Worm (Caenorhabditis elegans) whole organism, mixed stage, embryonic: ENCODE measurements around the gene clec-117.

ENCODE experiments used
- M03D4.4 ChIP-seq: sonication (generic microtip); optimal IDR thresholded peaks from 2 replicates; lab custom pipeline; 2017; ENCODE audit warnings: mild to moderate bottlenecking, missing genetic modification characterization, missing compliant biosample characterization
- bed-3 ChIP-seq: fragments of 200-800 bp; sonication (Bioruptor generic); optimal IDR thresholded peaks from 3 replicates; lab custom pipeline; 2018; ENCODE audit warnings: mild to moderate bottlenecking, missing genetic modification characterization, moderate library complexity, missing compliant biosample characterization
- blmp-1 ChIP-seq: fragments of 150-350 bp; optimal IDR thresholded peaks from 2 replicates; lab custom pipeline; 2014; ENCODE audit warnings: missing biosample characterization, missing genetic modification characterization
- ceh-39 ChIP-seq: fragments of 150-350 bp; optimal IDR thresholded peaks from 2 replicates; lab custom pipeline; 2014; ENCODE audit warnings: missing biosample characterization, missing genetic modification characterization
- ceh-43 ChIP-seq: fragments of 200-800 bp; sonication (Bioruptor generic); optimal IDR thresholded peaks from 2 replicates; lab custom pipeline; 2018; ENCODE audit warnings: mild to moderate bottlenecking, missing genetic modification characterization, moderate library complexity, missing compliant biosample characterization
- ceh-83 ChIP-seq: fragments of 200-800 bp; sonication (Bioruptor generic); optimal IDR thresholded peaks from 2 replicates; lab custom pipeline; 2018; ENCODE audit warnings: mild to moderate bottlenecking, missing genetic modification characterization, missing compliant biosample characterization
- ces-1 ChIP-seq: fragments of 150-350 bp; optimal IDR thresholded peaks from 2 replicates; lab custom pipeline; 2014; ENCODE audit warnings: missing biosample characterization, missing genetic modification reagents, missing genetic modification characterization
- cnd-1 ChIP-seq: fragments of 200-800 bp; sonication (Bioruptor generic); optimal IDR thresholded peaks from 2 replicates; lab custom pipeline; 2018; ENCODE audit warnings: mild to moderate bottlenecking, missing genetic modification characterization, missing compliant biosample characterization
- drap-1 ChIP-seq: fragments of 200-800 bp; sonication (Bioruptor generic); optimal IDR thresholded peaks from 3 replicates; lab custom pipeline; 2018; ENCODE audit warnings: mild to moderate bottlenecking, missing genetic modification characterization, missing compliant biosample characterization
- elt-3 ChIP-seq: fragments of 150-350 bp; optimal IDR thresholded peaks from 2 replicates; lab custom pipeline; 2014; ENCODE audit warnings: missing biosample characterization, missing genetic modification characterization
- ham-2 ChIP-seq: fragments of 200-800 bp; sonication (Bioruptor generic); optimal IDR thresholded peaks from 2 replicates; lab custom pipeline; 2018; ENCODE audit warnings: mild to moderate bottlenecking, missing genetic modification characterization, missing compliant biosample characterization
- hlh-1 ChIP-seq: fragments of 150-350 bp; optimal IDR thresholded peaks from 2 replicates; lab custom pipeline; 2014; ENCODE audit warnings: missing biosample characterization, missing genetic modification reagents, missing genetic modification characterization
- lin-13 ChIP-seq: fragments of 150-350 bp; optimal IDR thresholded peaks from 2 replicates; lab custom pipeline; 2014; ENCODE audit warnings: missing biosample characterization, missing genetic modification characterization
- lin-32 ChIP-seq: fragments of 200-800 bp; sonication (Bioruptor generic); optimal IDR thresholded peaks from 2 replicates; lab custom pipeline; 2018; ENCODE audit warnings: mild to moderate bottlenecking, missing genetic modification characterization, missing compliant biosample characterization
- lsy-2 ChIP-seq: fragments of 150-350 bp; optimal IDR thresholded peaks from 2 replicates; lab custom pipeline; 2014; ENCODE audit warnings: missing biosample characterization, missing genetic modification characterization
- mab-5 ChIP-seq: fragments of 150-350 bp; optimal IDR thresholded peaks from 2 replicates; lab custom pipeline; 2014; ENCODE audit warnings: missing biosample characterization, missing genetic modification characterization
- mep-1 ChIP-seq: fragments of 150-350 bp; optimal IDR thresholded peaks from 2 replicates; lab custom pipeline; 2017; ENCODE audit warnings: missing biosample characterization, missing genetic modification reagents, missing genetic modification characterization, inconsistent platforms
- mls-2 ChIP-seq: sonication (generic microtip); optimal IDR thresholded peaks from 2 replicates; lab custom pipeline; 2016; ENCODE audit warnings: mild to moderate bottlenecking, missing genetic modification characterization, moderate library complexity, missing compliant biosample characterization
- nhr-12 ChIP-seq: fragments of 150-350 bp; optimal IDR thresholded peaks from 2 replicates; lab custom pipeline; 2014; ENCODE audit warnings: missing biosample characterization, missing genetic modification characterization
- nhr-2 ChIP-seq: fragments of 150-350 bp; optimal IDR thresholded peaks from 2 replicates; lab custom pipeline; 2014; ENCODE audit warnings: missing biosample characterization, missing genetic modification characterization
- nhr-237 ChIP-seq: fragments of 150-350 bp; optimal IDR thresholded peaks from 2 replicates; lab custom pipeline; 2014; ENCODE audit warnings: missing biosample characterization, missing genetic modification characterization
- nhr-28 ChIP-seq: fragments of 150-350 bp; optimal IDR thresholded peaks from 2 replicates; lab custom pipeline; 2014; ENCODE audit warnings: missing biosample characterization, missing genetic modification characterization
- nhr-76 ChIP-seq: sonication (generic microtip); optimal IDR thresholded peaks from 2 replicates; lab custom pipeline; 2017; ENCODE audit warnings: missing biosample characterization, missing genetic modification characterization
- pha-4 ChIP-seq: fragments of 150-350 bp; optimal IDR thresholded peaks from 2 replicates; lab custom pipeline; 2018; ENCODE audit warnings: missing biosample characterization, missing genetic modification reagents, missing genetic modification characterization
- sem-2 ChIP-seq: fragments of 200-800 bp; sonication (Bioruptor generic); optimal IDR thresholded peaks from 2 replicates; lab custom pipeline; 2018; ENCODE audit warnings: mild to moderate bottlenecking, missing genetic modification characterization, missing compliant biosample characterization
- snpc-4 ChIP-seq: fragments of 150-350 bp; optimal IDR thresholded peaks from 2 replicates; lab custom pipeline; 2014; ENCODE audit warnings: missing biosample characterization, missing genetic modification characterization
- sptf-1 ChIP-seq: sonication (generic microtip); optimal IDR thresholded peaks from 2 replicates; lab custom pipeline; 2017; ENCODE audit warnings: mild to moderate bottlenecking, missing genetic modification characterization, moderate library complexity, missing compliant biosample characterization
- tbx-8 ChIP-seq: fragments of 200-800 bp; sonication (Bioruptor generic); optimal IDR thresholded peaks from 2 replicates; lab custom pipeline; 2018; ENCODE audit warnings: mild to moderate bottlenecking, missing genetic modification characterization, moderate library complexity, missing compliant biosample characterization
- unc-39 ChIP-seq: fragments of 150-350 bp; optimal IDR thresholded peaks from 2 replicates; lab custom pipeline; 2014; ENCODE audit warnings: missing biosample characterization, missing genetic modification characterization
- unc-62 ChIP-seq: fragments of 150-350 bp; optimal IDR thresholded peaks from 2 replicates; lab custom pipeline; 2014; ENCODE audit warnings: missing biosample characterization, missing genetic modification reagents, missing genetic modification characterization
- zip-8 ChIP-seq: fragments of 150-350 bp; optimal IDR thresholded peaks from 2 replicates; lab custom pipeline; 2014; ENCODE audit warnings: missing biosample characterization, missing genetic modification characterization
- ztf-11 ChIP-seq: fragments of 150-350 bp; optimal IDR thresholded peaks from 2 replicates; lab custom pipeline; 2014; ENCODE audit warnings: missing biosample characterization, missing genetic modification characterization

clec-117 gene

ce11 chrII:278636-279035 lies 18.2 kb downstream of the clec-117 start, which contains the start of gene B0432.8:
TSS of gene B0432.8 (minus strand) at chrII:278736.
- TF ChIP-seq ceh-43 (GFP tag; lab: Kevin White, UChicago): no peak
- TF ChIP-seq nhr-2 (tag; lab: Kevin White, UChicago): no peak
- peak; percentile 78 for TF ChIP-seq zip-8 (tag; lab: Kevin White, UChicago)
- TF ChIP-seq sptf-1 (tag; lab: Kevin White, UChicago): no peak

- no peak for TF ChIP-seq hlh-1 (tag; lab: Kevin White, UChicago)
- TF ChIP-seq bed-3 (GFP tag; lab: Kevin White, UChicago): no peak
- TF ChIP-seq tbx-8: no peak
- no peak for TF ChIP-seq zip-8 (tag; lab: Kevin White, UChicago)
- TF ChIP-seq unc-62 (GFP tag; lab: Kevin White, UChicago): no peak
- TF ChIP-seq mls-2 (tag; lab: Kevin White, UChicago): no peak
- TF ChIP-seq snpc-4 (tag; lab: Kevin White, UChicago): no peak
- no peak for TF ChIP-seq ceh-39 (tag; lab: Kevin White, UChicago)
- TF ChIP-seq ces-1: no peak
- no peak for TF ChIP-seq mep-1
- no peak for TF ChIP-seq nhr-2 (tag; lab: Kevin White, UChicago)
- TF ChIP-seq sem-2 (GFP tag; lab: Kevin White, UChicago): no peak
- no peak for TF ChIP-seq M03D4.4
- no peak for TF ChIP-seq ham-2 (GFP tag; lab: Kevin White, UChicago)
Measured at ce11 chrII:273872-274271, 22.9 kb downstream of the clec-117 start, which contains the start of gene B0432.7. TSS of gene B0432.7 (minus strand) at chrII:273972.

ce11 chrII:264053-264452 lies 32.8 kb downstream of the clec-117 start, which contains the start of gene B0432.14:
TSS of gene B0432.14 (plus strand) at chrII:264353.
- no peak for TF ChIP-seq sptf-1 (tag; lab: Kevin White, UChicago)
- TF ChIP-seq elt-3 (tag; lab: Kevin White, UChicago): no peak
- no peak for TF ChIP-seq M03D4.4
- no peak for TF ChIP-seq unc-39 (tag; lab: Kevin White, UChicago)
- TF ChIP-seq snpc-4 (tag; lab: Kevin White, UChicago): no peak
- no peak for TF ChIP-seq ztf-11 (tag; lab: Kevin White, UChicago)
- no peak for TF ChIP-seq ceh-43 (GFP tag; lab: Kevin White, UChicago)
- no peak for TF ChIP-seq ces-1
- TF ChIP-seq ceh-83 (GFP tag; lab: Kevin White, UChicago): no peak
- no peak for TF ChIP-seq ham-2 (GFP tag; lab: Kevin White, UChicago)
- TF ChIP-seq bed-3 (GFP tag; lab: Kevin White, UChicago): no peak
- no peak for TF ChIP-seq lin-32 (GFP tag; lab: Kevin White, UChicago)
- TF ChIP-seq drap-1: no peak
- no peak for TF ChIP-seq mep-1
- no peak for TF ChIP-seq lsy-2
- no peak for TF ChIP-seq blmp-1
- no peak for TF ChIP-seq zip-8 (tag; lab: Kevin White, UChicago)
- no peak for TF ChIP-seq mab-5 (tag; lab: Kevin White, UChicago)

- TF ChIP-seq lin-32 (GFP tag; lab: Kevin White, UChicago): no peak
- TF ChIP-seq mab-5 (tag; lab: Kevin White, UChicago): no peak
- no peak for TF ChIP-seq mep-1
- TF ChIP-seq ham-2 (GFP tag; lab: Kevin White, UChicago): no peak
- TF ChIP-seq zip-8 (tag; lab: Kevin White, UChicago): no peak
- no peak for TF ChIP-seq pha-4 (tag; lab: Kevin White, UChicago)
- no peak for TF ChIP-seq ztf-11 (tag; lab: Kevin White, UChicago)
- no peak for TF ChIP-seq sptf-1 (tag; lab: Kevin White, UChicago)
- TF ChIP-seq blmp-1: no peak
- no peak for TF ChIP-seq unc-62 (GFP tag; lab: Kevin White, UChicago)
- no peak for TF ChIP-seq hlh-1 (tag; lab: Kevin White, UChicago)
- TF ChIP-seq nhr-2 (tag; lab: Kevin White, UChicago): no peak
- no peak for TF ChIP-seq ceh-39 (tag; lab: Kevin White, UChicago)
Measured at ce11 chrII:263563-263962, 33.2 kb downstream of the clec-117 start, which contains the start of gene scc-2. TSS of gene scc-2 (minus strand) at chrII:263663.

ce11 chrII:257519-257918 lies 39.3 kb downstream of the clec-117 start, which contains the start of gene cat-2:
TSS of gene cat-2 (plus strand) at chrII:257819.
- TF ChIP-seq lsy-2: no peak
- TF ChIP-seq ham-2 (GFP tag; lab: Kevin White, UChicago): no peak
- no peak for TF ChIP-seq ceh-83 (GFP tag; lab: Kevin White, UChicago)
- no peak for TF ChIP-seq tbx-8
- TF ChIP-seq nhr-237 (tag; lab: Kevin White, UChicago): no peak
- no peak for TF ChIP-seq elt-3 (tag; lab: Kevin White, UChicago)
- TF ChIP-seq pha-4 (tag; lab: Kevin White, UChicago): no peak
- no peak for TF ChIP-seq lin-13 (tag; lab: Kevin White, UChicago)
- TF ChIP-seq hlh-1 (tag; lab: Kevin White, UChicago): no peak
- TF ChIP-seq unc-62 (GFP tag; lab: Kevin White, UChicago): no peak
- no peak for TF ChIP-seq lin-32 (GFP tag; lab: Kevin White, UChicago)
- TF ChIP-seq nhr-76 (tag; lab: Kevin White, UChicago): no peak
- TF ChIP-seq sptf-1 (tag; lab: Kevin White, UChicago): no peak
- no peak for TF ChIP-seq nhr-12 (tag; lab: Kevin White, UChicago)
- TF ChIP-seq ceh-43 (GFP tag; lab: Kevin White, UChicago): no peak
- no peak for TF ChIP-seq nhr-28 (tag; lab: Kevin White, UChicago)
- TF ChIP-seq cnd-1 (tag; lab: Kevin White, UChicago): no peak
- TF ChIP-seq ztf-11 (tag; lab: Kevin White, UChicago): no peak
